Worm (Caenorhabditis elegans) whole organism, L4 larva: ENCODE results near the gene C18H2.5.

ENCODE experiments used
- attf-4 ChIP-seq: sonication (generic microtip); optimal IDR thresholded peaks from 3 replicates; lab custom pipeline; 2017; ENCODE audit warnings: missing biosample characterization, missing genetic modification characterization
- ceh-44 ChIP-seq: fragments of 200-800 bp; sonication (Bioruptor generic); IDR thresholded peaks from 2 replicates; pipeline ENCODE4 v1.3.6; 2022; ENCODE audit warnings: missing genetic modification reagents, missing genetic modification characterization, missing compliant biosample characterization
- dmd-8 ChIP-seq: fragments of 200-800 bp; sonication (Bioruptor generic); IDR thresholded peaks from 2 replicates; pipeline ENCODE4 v1.3.6; 2022; ENCODE audit warnings: missing genetic modification characterization, missing compliant biosample characterization
- lim-7 ChIP-seq: fragments of 200-800 bp; sonication (Bioruptor generic); IDR thresholded peaks from 2 replicates; pipeline ENCODE4 v1.3.6; 2022; ENCODE audit warnings: missing genetic modification characterization, missing compliant biosample characterization
- lin-39 ChIP-seq: fragments of 150-350 bp; optimal IDR thresholded peaks from 2 replicates; lab custom pipeline; 2014; ENCODE audit warnings: missing biosample characterization, missing genetic modification reagents, missing genetic modification characterization
- nhr-237 ChIP-seq: sonication (generic microtip); optimal IDR thresholded peaks from 2 replicates; lab custom pipeline; 2017; ENCODE audit warnings: missing biosample characterization, missing genetic modification characterization
- skn-1 ChIP-seq: fragments of 150-350 bp; optimal IDR thresholded peaks from 2 replicates; lab custom pipeline; 2014; ENCODE audit warnings: missing biosample characterization, missing genetic modification characterization
- unc-39 ChIP-seq: sonication (generic microtip); optimal IDR thresholded peaks from 2 replicates; lab custom pipeline; 2017; ENCODE audit warnings: missing biosample characterization, missing genetic modification characterization
- ztf-11 ChIP-seq: fragments of 150-350 bp; optimal IDR thresholded peaks from 2 replicates; lab custom pipeline; 2014; ENCODE audit warnings: missing biosample characterization, missing genetic modification characterization

- TF ChIP-seq lim-7 (GFP tag; lab: Robert Waterston, UW): no peak
- TF ChIP-seq skn-1: no peak
- TF ChIP-seq attf-4: no peak
- no peak for TF ChIP-seq unc-39 (tag; lab: Kevin White, UChicago)
- no peak for TF ChIP-seq ztf-11 (tag; lab: Kevin White, UChicago)
- no peak for TF ChIP-seq ceh-44 (GFP tag; lab: Robert Waterston, UW)
- no peak for TF ChIP-seq nhr-237 (tag; lab: Kevin White, UChicago)
- TF ChIP-seq dmd-8 (GFP tag; lab: Robert Waterston, UW): no peak
- TF ChIP-seq lin-39: no peak
Observed at ce11 chrIII:7722999-7723398, 28.8 kb upstream of the C18H2.5 start.
